Fruit fly (Drosophila melanogaster): ENCODE results near the gene escl.

escl gene

DNA sequence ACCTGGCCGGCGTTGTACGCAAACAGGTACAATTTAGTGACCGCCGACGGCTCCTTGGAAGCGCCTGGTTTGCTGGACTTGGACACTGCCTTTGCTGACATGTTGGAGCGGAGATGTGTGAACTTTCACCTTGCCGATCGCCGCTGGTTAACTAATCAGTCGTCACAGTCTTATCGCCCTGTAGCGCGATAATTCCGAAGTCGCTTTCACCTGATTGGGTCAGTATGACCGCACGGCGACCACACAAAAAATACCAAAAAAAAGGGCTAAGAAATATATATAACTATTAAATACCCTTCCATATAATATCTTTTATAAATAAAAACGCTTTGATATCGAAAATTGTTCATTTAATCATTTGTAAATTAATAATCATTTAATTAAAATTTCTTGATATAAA is 11.3 kb downstream of the escl start, which contains the start of gene Hacd1 (continued):
- TF ChIP-seq CG18011 (GFP tag; optimal IDR thresholded peaks at IDR 0.05) = no peak
- no peak for TF ChIP-seq CG30431 (GFP tag; optimal IDR thresholded peaks at IDR 0.05)
- TF ChIP-seq zf30C (GFP tag; optimal IDR thresholded peaks at IDR 0.05) = no peak
- no peak for TF ChIP-seq Fer1 (GFP tag; optimal IDR thresholded peaks at IDR 0.05)
- TF ChIP-seq Ravus (GFP tag; IDR thresholded peaks at IDR 0.05) = no peak
- TF ChIP-seq lilli (GFP tag; optimal IDR thresholded peaks at IDR 0.05) = no peak
- TF ChIP-seq CG2712 (tag; optimal IDR thresholded peaks at IDR 0.05) = peak; percentile 12
- no peak for TF ChIP-seq CG8765 (GFP tag; IDR thresholded peaks at IDR 0.05)
- no peak for TF ChIP-seq CG7556 (GFP tag; optimal IDR thresholded peaks at IDR 0.05)
- no peak for TF ChIP-seq nerfin-2 (GFP tag; IDR thresholded peaks at IDR 0.05; ENCODE audit: partially characterized antibody)
- TF ChIP-seq crp (GFP tag; optimal IDR thresholded peaks at IDR 0.05) = peak in 1 of 2 experiments; percentile 42
- TF ChIP-seq ranshi (GFP tag; IDR thresholded peaks at IDR 0.05) = no peak
- TF ChIP-seq CG2129 (GFP tag; IDR thresholded peaks at IDR 0.05; ENCODE audit: partially characterized antibody) = no peak
- TF ChIP-seq Nf-YB (GFP tag; optimal IDR thresholded peaks at IDR 0.05) = peak; percentile 68
- TF ChIP-seq ro (GFP tag; IDR thresholded peaks at IDR 0.05) = no peak
- TF ChIP-seq CG32767 (GFP tag; IDR thresholded peaks at IDR 0.05) = no peak
- peak; percentile 74 for TF ChIP-seq MESR4 (GFP tag; optimal IDR thresholded peaks at IDR 0.05)
- TF ChIP-seq tup (GFP tag; optimal IDR thresholded peaks at IDR 0.05) = no peak
- peak in 1 of 2 experiments; percentile 99 for TF ChIP-seq Hr78 (GFP tag; optimal IDR thresholded peaks at IDR 0.05)
- TF ChIP-seq CG7839 (tag; optimal IDR thresholded peaks at IDR 0.05) = no peak
- peak; percentile 99 for TF ChIP-seq D19A (tag; optimal IDR thresholded peaks at IDR 0.05)
- TF ChIP-seq Atf6 (GFP tag; IDR thresholded peaks at IDR 0.05) = no peak
- TF ChIP-seq Fer3 (tag; optimal IDR thresholded peaks at IDR 0.05) = no peak
- TF ChIP-seq CG9797 (GFP tag; optimal IDR thresholded peaks at IDR 0.05) = peak; percentile 62
- TF ChIP-seq fd102C (GFP tag; optimal IDR thresholded peaks at IDR 0.05) = no peak
- no peak for TF ChIP-seq CG1792 (GFP tag; optimal IDR thresholded peaks at IDR 0.05)
- TF ChIP-seq C15 (GFP tag; IDR thresholded peaks at IDR 0.05) = no peak
- TF ChIP-seq unc-4 (GFP tag; IDR thresholded peaks at IDR 0.05; ENCODE audit: partially characterized antibody) = no peak
- TF ChIP-seq CG7357 (GFP tag; IDR thresholded peaks at IDR 0.05) = no peak
- peak; percentile 27 for TF ChIP-seq CG34376 (GFP tag; optimal IDR thresholded peaks at IDR 0.05)
- TF ChIP-seq CG8478 (optimal IDR thresholded peaks at IDR 0.05) = no peak
- TF ChIP-seq schlank (tag; optimal IDR thresholded peaks at IDR 0.05) = no peak
- no peak for TF ChIP-seq Rfx (GFP tag; IDR thresholded peaks at IDR 0.05)
- no peak for TF ChIP-seq br (optimal IDR thresholded peaks at IDR 0.05)
- peak; percentile 8 for TF ChIP-seq Deaf1 (tag; optimal IDR thresholded peaks at IDR 0.05)
- peak; percentile 76 for TF ChIP-seq Nf-YC (tag; optimal IDR thresholded peaks at IDR 0.05)
- TF ChIP-seq dati (GFP tag; IDR thresholded peaks at IDR 0.05) = no peak
- TF ChIP-seq kah (GFP tag; optimal IDR thresholded peaks at IDR 0.05) = no peak
- TF ChIP-seq Stat92E (GFP tag; optimal IDR thresholded peaks at IDR 0.05) = peak in 1 of 3 experiments; percentile 4
- TF ChIP-seq CG34224 (GFP tag; IDR thresholded peaks at IDR 0.05; ENCODE audit: partially characterized antibody) = no peak
- no peak for TF ChIP-seq al (GFP tag; IDR thresholded peaks at IDR 0.05)
- peak in 1 of 2 experiments; percentile 53 for TF ChIP-seq Pdp1 (GFP tag; optimal IDR thresholded peaks at IDR 0.05)
- no peak for TF ChIP-seq org-1 (GFP tag; optimal IDR thresholded peaks at IDR 0.05)
- no peak for TF ChIP-seq unpg (GFP tag; optimal IDR thresholded peaks at IDR 0.05)
- no peak for TF ChIP-seq NfI (GFP tag; optimal IDR thresholded peaks at IDR 0.05)
- no peak for TF ChIP-seq Xbp1 (GFP tag; optimal IDR thresholded peaks at IDR 0.05)
- peak; percentile 60 for TF ChIP-seq sug (tag; optimal IDR thresholded peaks at IDR 0.05)
- TF ChIP-seq aop (GFP tag; IDR thresholded peaks at IDR 0.05) = no peak
- peak; percentile 45 for TF ChIP-seq Blimp-1 (GFP tag; optimal IDR thresholded peaks at IDR 0.05)
- TF ChIP-seq CTCF (GFP tag; optimal IDR thresholded peaks at IDR 0.05) = no peak
- TF ChIP-seq zfh2 (GFP tag; optimal IDR thresholded peaks at IDR 0.05) = no peak

All from whole organism, embryonic.